Fruit fly (Drosophila melanogaster) S2 (cell line): ENCODE data around the gene AdamTS-B.

Source experiments
- CG8478 ChIP-seq: fragments of >200 bp; optimal IDR thresholded peaks from 2 replicates; lab custom pipeline; 2018
- CTCF ChIP-seq, 2 experiments: fragments of >200 bp; optimal IDR thresholded peaks; 2 replicates each; lab custom pipeline; 2018

AdamTS-B gene

dm6 chrX:5698087-5698727 is at the start of gene AdamTS-B:
Gene AdamTS-B, plus strand, starts transcription at chrX:5698557.
- no peak for TF ChIP-seq CG8478
- TF ChIP-seq CTCF (optimal IDR thresholded peaks at IDR 0.05; lab: Kevin White, UChicago): no peak

dm6 chrX:5649387-5649786 is 49.0 kb upstream of the AdamTS-B start:
- TF ChIP-seq CG8478 (no peak), CTCF (optimal IDR thresholded peaks at IDR 0.05; lab: Kevin White, UChicago) (no peak)

dm6 chrX:5649998-5650397 is 48.4 kb upstream of the AdamTS-B start:
- TF ChIP-seq CTCF (optimal IDR thresholded peaks at IDR 0.05; lab: Kevin White, UChicago) (no peak), CG8478 (no peak)

dm6 chrX:5661971-5662370 is 36.4 kb upstream of the AdamTS-B start:
- TF ChIP-seq CTCF (optimal IDR thresholded peaks at IDR 0.05; lab: Kevin White, UChicago) (peak; percentile 78 to 79), CG8478 (no peak)

- TF ChIP-seq CG8478: no peak
- TF ChIP-seq CTCF (optimal IDR thresholded peaks at IDR 0.05; lab: Kevin White, UChicago): no peak
Observed at dm6 chrX:5662761-5663160, 35.6 kb upstream of the AdamTS-B start, which contains the start of gene OtopLc. Gene OtopLc, minus strand, starts transcription at chrX:5662861.

dm6 chrX:5664222-5664621 is 34.1 kb upstream of the AdamTS-B start:
- TF ChIP-seq CTCF (optimal IDR thresholded peaks at IDR 0.05; lab: Kevin White, UChicago) (no peak), CG8478 (no peak)

dm6 chrX:5665902-5666301 is 32.5 kb upstream of the AdamTS-B start, which contains the start of the genes Sirt4 and CG4119:
Gene Sirt4, minus strand, starts transcription at chrX:5665940.
Gene CG4119, plus strand, starts transcription at chrX:5666052.
- TF ChIP-seq CG8478: no peak
- TF ChIP-seq CTCF (optimal IDR thresholded peaks at IDR 0.05; lab: Kevin White, UChicago): peak in 1 of 2 experiments; percentile 29

dm6 chrX:5671537-5672029 is 26.8 kb upstream of the AdamTS-B start, which contains the start of gene Rab18:
Gene Rab18, minus strand, starts transcription at chrX:5671812.
- TF ChIP-seq CTCF (optimal IDR thresholded peaks at IDR 0.05; lab: Kevin White, UChicago) (peak in 1 of 2 experiments; percentile 16), CG8478 (no peak)

dm6 chrX:5672243-5673051 is 25.9 kb upstream of the AdamTS-B start, which contains the start of gene RpL35:
Gene RpL35, plus strand, starts transcription at chrX:5672401.
- TF ChIP-seq CTCF (optimal IDR thresholded peaks at IDR 0.05; lab: Kevin White, UChicago) (no peak), CG8478 (no peak)

- TF ChIP-seq CG8478: no peak
- TF ChIP-seq CTCF (optimal IDR thresholded peaks at IDR 0.05; lab: Kevin White, UChicago): no peak
Observed at dm6 chrX:5676855-5677254, 21.5 kb upstream of the AdamTS-B start.

dm6 chrX:5677400-5678177 is 20.8 kb upstream of the AdamTS-B start:
- TF ChIP-seq CTCF (optimal IDR thresholded peaks at IDR 0.05; lab: Kevin White, UChicago): no peak
- TF ChIP-seq CG8478: no peak

dm6 chrX:5678178-5678470 is 20.2 kb upstream of the AdamTS-B start:
- TF ChIP-seq CG8478: no peak
- no peak for TF ChIP-seq CTCF (optimal IDR thresholded peaks at IDR 0.05; lab: Kevin White, UChicago)

dm6 chrX:5679079-5679932 is 19.1 kb upstream of the AdamTS-B start:
- no peak for TF ChIP-seq CTCF (optimal IDR thresholded peaks at IDR 0.05; lab: Kevin White, UChicago)
- TF ChIP-seq CG8478: no peak

- no peak for TF ChIP-seq CTCF (optimal IDR thresholded peaks at IDR 0.05; lab: Kevin White, UChicago)
- no peak for TF ChIP-seq CG8478
Observed at dm6 chrX:5679933-5680667, 18.3 kb upstream of the AdamTS-B start, which contains the start of the genes Tre1 and Gr5a. Gene Tre1, minus strand, starts transcription at chrX:5679977. Gene Gr5a, plus strand, starts transcription at chrX:5680617.
